Worm (Caenorhabditis elegans): ENCODE results near the gene F59E11.7.

F59E11.7 gene

DNA sequence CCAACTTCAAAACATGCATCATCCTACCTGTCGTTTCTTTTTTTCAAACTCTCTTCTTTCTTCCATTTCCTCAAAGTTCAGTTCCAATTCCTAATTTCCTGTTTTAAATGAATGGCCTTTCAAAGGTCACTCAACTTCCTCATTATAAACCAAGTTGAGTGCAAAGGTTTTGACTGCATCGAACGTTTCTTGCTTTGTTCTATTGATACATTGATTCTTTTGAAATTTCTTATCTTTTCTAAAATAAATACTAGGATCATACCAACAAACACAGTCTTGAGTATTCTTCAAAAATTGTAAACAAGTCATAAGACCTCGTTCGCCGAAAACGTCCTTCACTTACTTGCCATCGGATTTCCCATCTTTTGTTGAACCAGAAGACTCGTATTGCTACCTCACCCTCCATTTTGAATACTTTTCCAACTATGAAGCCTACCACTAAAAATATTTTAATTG, at the start of gene F59E11.7:
Gene F59E11.7, plus strand, starts transcription at position 51 of the 456 bp plus-strand sequence.
- TF ChIP-seq ztf-23 (GFP tag; IDR thresholded peaks at IDR 0.05): no peak
- no peak for TF ChIP-seq ref-1 (GFP tag; conservative IDR thresholded peaks at IDR 0.05)
- TF ChIP-seq med-1 (GFP tag; optimal IDR thresholded peaks at IDR 0.05; ENCODE audit: insufficient read depth): no peak
- TF ChIP-seq T22C8.4 (GFP tag; IDR thresholded peaks at IDR 0.05): no peak
- TF ChIP-seq klf-2 (GFP tag; conservative IDR thresholded peaks at IDR 0.05): no peak
- TF ChIP-seq ztf-29 (GFP tag; IDR thresholded peaks at IDR 0.05): no peak
- TF ChIP-seq cog-1 (tag; optimal IDR thresholded peaks at IDR 0.05): no peak
- TF ChIP-seq tab-1 (GFP tag; IDR thresholded peaks at IDR 0.05): no peak
- no peak for TF ChIP-seq flt-1 (GFP tag; IDR thresholded peaks at IDR 0.05)

DNA sequence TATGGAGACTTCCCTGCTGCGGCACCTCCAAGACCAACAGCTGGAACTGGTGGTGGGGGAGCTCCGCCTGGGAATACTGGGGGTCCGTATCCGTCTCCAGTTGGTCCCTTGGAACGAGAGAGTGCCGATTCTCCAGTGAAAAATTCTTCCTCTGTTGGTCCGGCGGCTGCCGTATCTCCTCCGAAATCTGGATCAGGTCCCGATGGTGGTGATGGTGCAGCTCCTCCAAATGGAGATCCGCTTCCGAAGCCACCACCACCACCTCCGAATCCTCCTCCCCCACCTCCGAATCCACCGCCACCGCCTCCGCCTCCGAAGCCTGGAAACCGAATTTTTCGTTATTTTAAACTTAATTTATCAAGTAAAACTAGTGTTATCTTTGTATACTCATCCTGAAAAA, 49.6 kb upstream of the F59E11.7 start:
- TF ChIP-seq flt-1 (GFP tag; IDR thresholded peaks at IDR 0.05) (no peak), ztf-29 (GFP tag; IDR thresholded peaks at IDR 0.05) (no peak), ztf-23 (GFP tag; IDR thresholded peaks at IDR 0.05) (no peak), klf-2 (GFP tag; conservative IDR thresholded peaks at IDR 0.05) (no peak), tab-1 (GFP tag; IDR thresholded peaks at IDR 0.05) (no peak), ref-1 (GFP tag; conservative IDR thresholded peaks at IDR 0.05) (no peak), cog-1 (tag; optimal IDR thresholded peaks at IDR 0.05) (no peak), med-1 (GFP tag; optimal IDR thresholded peaks at IDR 0.05; ENCODE audit: insufficient read depth) (no peak), T22C8.4 (GFP tag; IDR thresholded peaks at IDR 0.05) (no peak)

DNA sequence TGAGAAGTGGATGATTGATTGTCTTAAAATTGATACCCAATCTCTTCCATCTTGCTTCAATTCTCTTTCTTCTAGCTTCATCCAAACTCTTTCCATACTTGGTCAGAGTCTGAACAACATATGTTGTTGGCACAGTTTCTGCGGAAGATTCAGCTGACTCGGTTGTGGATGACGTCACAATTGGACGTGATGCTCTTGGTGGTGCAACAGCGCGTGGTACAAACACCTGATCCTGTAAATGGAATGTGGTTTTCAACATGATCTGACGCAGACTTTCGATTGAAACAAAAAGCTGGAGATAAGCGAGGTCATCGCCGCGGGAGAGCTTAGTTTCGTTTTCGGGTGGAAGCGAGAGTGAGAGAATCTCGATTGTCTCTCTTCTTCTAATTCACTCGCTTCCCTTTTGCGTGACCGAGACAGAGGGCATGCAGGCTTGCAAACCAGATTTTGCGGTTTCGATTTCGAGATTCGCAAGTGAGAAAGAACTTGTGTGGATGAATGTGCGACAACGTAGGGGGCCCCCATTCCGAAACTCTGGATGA, 47.5 kb upstream of the F59E11.7 start:
- TF ChIP-seq T22C8.4 (GFP tag; IDR thresholded peaks at IDR 0.05) (no peak), ref-1 (GFP tag; conservative IDR thresholded peaks at IDR 0.05) (no peak), klf-2 (GFP tag; conservative IDR thresholded peaks at IDR 0.05) (no peak), tab-1 (GFP tag; IDR thresholded peaks at IDR 0.05) (no peak), ztf-23 (GFP tag; IDR thresholded peaks at IDR 0.05) (no peak), ztf-29 (GFP tag; IDR thresholded peaks at IDR 0.05) (no peak), flt-1 (GFP tag; IDR thresholded peaks at IDR 0.05) (no peak), cog-1 (tag; optimal IDR thresholded peaks at IDR 0.05) (no peak), med-1 (GFP tag; optimal IDR thresholded peaks at IDR 0.05; ENCODE audit: insufficient read depth) (no peak)

ce11 chrV:8943963-8944362, 46.1 kb upstream of the F59E11.7 start, which contains the start of gene T19A5.3:
Gene T19A5.3, minus strand, starts transcription at chrV:8944063.
- TF ChIP-seq flt-1 (GFP tag; IDR thresholded peaks at IDR 0.05) (no peak), klf-2 (GFP tag; conservative IDR thresholded peaks at IDR 0.05) (no peak), T22C8.4 (GFP tag; IDR thresholded peaks at IDR 0.05) (no peak), tab-1 (GFP tag; IDR thresholded peaks at IDR 0.05) (no peak)

DNA sequence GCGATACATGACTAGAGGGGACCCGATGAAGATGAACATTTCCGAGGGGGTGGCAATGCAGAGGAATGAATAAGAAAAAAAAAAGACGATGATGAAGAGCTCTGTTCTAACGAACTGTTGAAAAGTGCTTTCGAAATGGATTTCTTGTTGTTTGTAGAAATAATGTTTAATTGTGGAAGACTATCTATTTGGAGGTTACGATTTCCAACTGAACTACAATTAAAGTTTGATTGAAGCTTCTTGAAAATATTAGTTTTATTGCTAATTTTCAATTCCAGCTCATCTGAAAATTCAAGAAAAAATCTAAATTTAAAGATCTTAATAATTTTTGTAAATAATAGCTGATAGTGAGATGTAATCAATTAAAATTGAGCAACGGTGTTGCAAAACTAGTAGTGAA, 45.6 kb upstream of the F59E11.7 start:
- TF ChIP-seq ztf-23 (GFP tag; IDR thresholded peaks at IDR 0.05) (no peak), klf-2 (GFP tag; conservative IDR thresholded peaks at IDR 0.05) (no peak), ztf-29 (GFP tag; IDR thresholded peaks at IDR 0.05) (no peak), ref-1 (GFP tag; conservative IDR thresholded peaks at IDR 0.05) (no peak), T22C8.4 (GFP tag; IDR thresholded peaks at IDR 0.05) (no peak), tab-1 (GFP tag; IDR thresholded peaks at IDR 0.05) (no peak), cog-1 (tag; optimal IDR thresholded peaks at IDR 0.05) (no peak), med-1 (GFP tag; optimal IDR thresholded peaks at IDR 0.05; ENCODE audit: insufficient read depth) (no peak), flt-1 (GFP tag; IDR thresholded peaks at IDR 0.05) (no peak)

ce11 chrV:8946142-8946541, 43.9 kb upstream of the F59E11.7 start:
- TF ChIP-seq tab-1 (GFP tag; IDR thresholded peaks at IDR 0.05): no peak
- no peak for TF ChIP-seq flt-1 (GFP tag; IDR thresholded peaks at IDR 0.05)
- no peak for TF ChIP-seq ztf-23 (GFP tag; IDR thresholded peaks at IDR 0.05)
- TF ChIP-seq ztf-29 (GFP tag; IDR thresholded peaks at IDR 0.05): no peak
- no peak for TF ChIP-seq med-1 (GFP tag; optimal IDR thresholded peaks at IDR 0.05; ENCODE audit: insufficient read depth)
- no peak for TF ChIP-seq T22C8.4 (GFP tag; IDR thresholded peaks at IDR 0.05)
- no peak for TF ChIP-seq cog-1 (tag; optimal IDR thresholded peaks at IDR 0.05)
- no peak for TF ChIP-seq klf-2 (GFP tag; conservative IDR thresholded peaks at IDR 0.05)
- TF ChIP-seq ref-1 (GFP tag; conservative IDR thresholded peaks at IDR 0.05): no peak

ce11 chrV:8947499-8947898, 42.5 kb upstream of the F59E11.7 start, which contains the start of gene gck-1:
Gene gck-1, plus strand, starts transcription at chrV:8947799.
- TF ChIP-seq cog-1 (tag; optimal IDR thresholded peaks at IDR 0.05): no peak

- TF ChIP-seq klf-2 (GFP tag; conservative IDR thresholded peaks at IDR 0.05): no peak
- no peak for TF ChIP-seq ztf-23 (GFP tag; IDR thresholded peaks at IDR 0.05)
- no peak for TF ChIP-seq ztf-29 (GFP tag; IDR thresholded peaks at IDR 0.05)
- no peak for TF ChIP-seq cog-1 (tag; optimal IDR thresholded peaks at IDR 0.05)
- TF ChIP-seq tab-1 (GFP tag; IDR thresholded peaks at IDR 0.05): no peak
- no peak for TF ChIP-seq flt-1 (GFP tag; IDR thresholded peaks at IDR 0.05)
- TF ChIP-seq T22C8.4 (GFP tag; IDR thresholded peaks at IDR 0.05): no peak
- TF ChIP-seq ref-1 (GFP tag; conservative IDR thresholded peaks at IDR 0.05): no peak
Observed at ce11 chrV:8948365-8948764, 41.7 kb upstream of the F59E11.7 start.

ce11 chrV:8948996-8949395, 41.0 kb upstream of the F59E11.7 start:
- TF ChIP-seq ref-1 (GFP tag; conservative IDR thresholded peaks at IDR 0.05) (no peak), T22C8.4 (GFP tag; IDR thresholded peaks at IDR 0.05) (no peak), ztf-29 (GFP tag; IDR thresholded peaks at IDR 0.05) (no peak), ztf-23 (GFP tag; IDR thresholded peaks at IDR 0.05) (no peak), cog-1 (tag; optimal IDR thresholded peaks at IDR 0.05) (no peak), klf-2 (GFP tag; conservative IDR thresholded peaks at IDR 0.05) (no peak), tab-1 (GFP tag; IDR thresholded peaks at IDR 0.05) (no peak), med-1 (GFP tag; optimal IDR thresholded peaks at IDR 0.05; ENCODE audit: insufficient read depth) (no peak), flt-1 (GFP tag; IDR thresholded peaks at IDR 0.05) (no peak)

DNA sequence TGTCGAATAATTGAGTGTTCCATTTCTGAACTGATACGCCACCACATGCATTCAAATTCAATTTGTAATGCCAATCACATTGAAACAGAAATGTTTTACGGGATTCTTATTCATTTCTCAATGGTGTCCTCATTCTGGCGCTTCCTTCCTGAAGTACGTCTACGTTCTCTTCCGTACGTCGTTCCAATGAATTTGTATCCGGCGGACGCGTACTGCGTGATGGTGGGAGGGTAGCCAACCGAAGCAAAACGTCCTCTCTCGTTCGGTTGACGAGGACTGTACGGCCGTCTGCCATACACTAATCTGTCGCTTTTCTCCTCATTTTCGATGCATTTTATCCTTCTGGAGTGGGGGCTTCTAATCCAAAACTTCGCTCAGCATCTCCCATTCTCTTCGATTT, 40.2 kb upstream of the F59E11.7 start:
- TF ChIP-seq klf-2 (GFP tag; conservative IDR thresholded peaks at IDR 0.05) (no peak), tab-1 (GFP tag; IDR thresholded peaks at IDR 0.05) (no peak), flt-1 (GFP tag; IDR thresholded peaks at IDR 0.05) (no peak)
